Worm (Caenorhabditis elegans): Measurements from ENCODE around the gene ncs-7.
"Not testable (repeated sequence)": the region's sequence is repeated elsewhere in the genome, so short reads cannot be mapped to it uniquely, and the experiment has no call there.

- TF ChIP-seq him-1, dao-5, W03F9.2 (tag; optimal IDR thresholded peaks at IDR 0.05): not testable (repeated sequence)
Measured at ce11 chrX:17649380-17649779, 35.0 kb downstream of the ncs-7 start, which contains the start of gene tmem-218.
